Fruit fly (Drosophila melanogaster) whole organism, prepupa: ENCODE results near the gene CG33093.

ENCODE experiments used
- CG6808 ChIP-seq: fragments of 200-800 bp; sonication (Bioruptor generic); optimal IDR thresholded peaks from 3 replicates; lab custom pipeline; 2017; ENCODE audit warnings: missing biosample characterization, missing genetic modification characterization, mild to moderate bottlenecking, moderate library complexity, missing genetic modification reagents
- Ets96B ChIP-seq: fragments of 200-800 bp; optimal IDR thresholded peaks from 2 replicates; lab custom pipeline; 2019; ENCODE audit warnings: missing biosample characterization, mild to moderate bottlenecking, missing genetic modification characterization, moderate library complexity
- Lpt ChIP-seq: fragments of 200-800 bp; sonication (Bioruptor generic); optimal IDR thresholded peaks from 3 replicates; lab custom pipeline; 2016; ENCODE audit warnings: missing biosample characterization, missing genetic modification characterization
- Sox102F ChIP-seq: fragments of 200-800 bp; sonication (Bioruptor generic); optimal IDR thresholded peaks from 2 replicates; lab custom pipeline; 2016; ENCODE audit warnings: missing biosample characterization, mild to moderate bottlenecking, missing genetic modification characterization
- esn ChIP-seq: fragments of 200-800 bp; sonication (Bioruptor generic); optimal IDR thresholded peaks from 2 replicates; lab custom pipeline; 2016; ENCODE audit warnings: missing biosample characterization, mild to moderate bottlenecking, missing genetic modification characterization, moderate library complexity

dm6 chr3R:22515384-22515783, 16.3 kb downstream of the CG33093 start:
- TF ChIP-seq Sox102F (GFP tag; lab: Kevin White, UChicago): no peak
- TF ChIP-seq Ets96B (tag; lab: Kevin White, UChicago): no peak
- TF ChIP-seq esn: no peak
- TF ChIP-seq CG6808 (GFP tag; lab: Kevin White, UChicago): no peak
- no peak for TF ChIP-seq Lpt (GFP tag; lab: Kevin White, UChicago)
